Fruit fly (Drosophila melanogaster) Kc167 (cell line): ENCODE data around the gene Or10a.

Source experiments
- Myc ChIP-seq: fragments of >200 bp; optimal IDR thresholded peaks from 2 replicates; lab custom pipeline; 2017; ENCODE audit warnings: missing external identifiers
- Sin3A ChIP-seq: fragments of >200 bp; optimal IDR thresholded peaks from 2 replicates; lab custom pipeline; 2018; ENCODE audit warnings: missing external identifiers
- h ChIP-seq: fragments of >200 bp; optimal IDR thresholded peaks from 3 replicates; lab custom pipeline; 2018; ENCODE audit warnings: missing external identifiers
- insv ChIP-seq: fragments of >200 bp; optimal IDR thresholded peaks from 3 replicates; lab custom pipeline; 2018; ENCODE audit warnings: missing external identifiers
- psq ChIP-seq: fragments of >200 bp; optimal IDR thresholded peaks from 2 replicates; lab custom pipeline; 2017; ENCODE audit warnings: missing external identifiers
- ttk ChIP-seq: sonication (Bioruptor generic); optimal IDR thresholded peaks from 2 replicates; lab custom pipeline; 2017; ENCODE audit warnings: missing external identifiers

DNA sequence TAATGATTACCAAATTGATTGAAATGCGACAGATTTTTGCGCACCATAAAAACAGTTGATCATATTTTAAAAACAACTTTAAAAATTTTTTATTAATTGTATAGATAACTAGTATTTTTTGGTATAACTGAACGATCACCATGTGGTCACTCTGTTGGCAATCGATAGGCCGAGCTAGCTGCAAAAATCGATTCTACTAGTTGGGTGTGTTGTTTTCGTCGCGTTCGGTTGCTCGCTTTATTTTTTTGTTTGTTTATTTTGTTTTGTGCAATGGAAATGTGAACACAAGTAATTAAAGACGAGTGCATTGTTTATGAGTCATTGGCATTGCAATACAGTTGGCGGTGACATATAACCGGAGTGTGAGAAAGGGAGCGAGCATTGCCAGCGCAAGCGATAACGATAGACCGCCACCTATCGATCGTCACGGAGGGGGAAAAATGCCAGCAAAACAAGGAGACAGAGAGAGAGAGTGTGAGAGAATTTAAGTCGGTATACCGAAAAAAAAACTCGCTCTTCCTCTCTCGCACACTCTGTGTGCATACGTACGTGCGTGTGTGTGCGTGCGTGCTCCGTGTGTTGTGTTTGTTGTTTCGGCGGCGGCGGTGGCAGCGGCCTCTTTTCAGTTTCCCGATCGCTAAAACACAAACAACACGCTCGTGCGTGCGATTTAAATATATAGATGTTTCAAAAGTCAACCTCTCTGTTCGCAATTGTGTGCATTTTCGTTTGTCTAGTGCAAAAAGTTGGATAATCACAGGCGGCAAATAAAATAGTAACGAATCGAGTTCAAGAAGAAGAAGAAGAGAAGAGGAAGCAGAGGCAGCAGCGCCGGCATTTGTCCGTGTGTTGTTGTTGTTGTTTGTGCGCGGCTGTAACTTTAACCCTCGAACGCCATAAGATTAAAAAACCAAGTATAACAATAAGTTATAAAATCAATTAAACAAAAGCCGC is 27.5 kb downstream of the Or10a start:
- no peak for TF ChIP-seq h (lab: Kevin White, UChicago)
- no peak for TF ChIP-seq insv (lab: Kevin White, UChicago)
- TF ChIP-seq Sin3A (lab: Kevin White, UChicago), result no peak
- no peak for TF ChIP-seq psq
- TF ChIP-seq ttk, result no peak
- TF ChIP-seq Myc (lab: Kevin White, UChicago), result no peak
